Fruit fly (Drosophila melanogaster): ENCODE data around the gene holn1.

dm6 chr2L:10425599-10425998, 10.2 kb upstream of the holn1 start:
- no peak for TF ChIP-seq CG9139 (GFP tag; optimal IDR thresholded peaks at IDR 0.05)
- TF ChIP-seq CG8119 (GFP tag; IDR thresholded peaks at IDR 0.05): no peak
- TF ChIP-seq ss (GFP tag; optimal IDR thresholded peaks at IDR 0.05): no peak
- no peak for TF ChIP-seq pdm3 (GFP tag; optimal IDR thresholded peaks at IDR 0.05)
- no peak for TF ChIP-seq CG31627 (GFP tag; optimal IDR thresholded peaks at IDR 0.05)
